Worm (Caenorhabditis elegans): ENCODE data around the gene nhr-6.

Gene nhr-6

ce11 chrIII:3532035-3532434, 41.3 kb upstream of the nhr-6 start (continued):
- TF ChIP-seq zfp-2 (tag; optimal IDR thresholded peaks at IDR 0.05) (no peak), Y75B8A.6 (GFP tag; IDR thresholded peaks at IDR 0.05) (no peak), unc-62 (GFP tag; optimal IDR thresholded peaks at IDR 0.05 in 1 of 2) (peak in 1 of 2 experiments; percentile 63), unc-62 (tag; optimal IDR thresholded peaks at IDR 0.05) (no peak), sdz-12 (GFP tag; optimal IDR thresholded peaks at IDR 0.05) (no peak), nhr-77 (tag; optimal IDR thresholded peaks at IDR 0.05) (no peak), nhr-11 (tag; optimal IDR thresholded peaks at IDR 0.05) (no peak), zag-1 (tag; optimal IDR thresholded peaks at IDR 0.05) (no peak), saeg-2 (GFP tag; IDR thresholded peaks at IDR 0.05) (no peak), aly-2 (tag; optimal IDR thresholded peaks at IDR 0.05) (no peak), mep-1 (tag; optimal IDR thresholded peaks at IDR 0.05) (peak; percentile 71), lsy-2 (tag; optimal IDR thresholded peaks at IDR 0.05) (peak; percentile 57 to 62), ceh-20 (GFP tag; IDR thresholded peaks at IDR 0.05) (no peak), lir-3 (tag; optimal IDR thresholded peaks at IDR 0.05) (no peak), daf-16 (GFP tag; optimal IDR thresholded peaks at IDR 0.05) (no peak), daf-16 (tag; optimal IDR thresholded peaks at IDR 0.05) (peak; percentile 17), ZK546.5 (tag; optimal IDR thresholded peaks at IDR 0.05) (no peak), nhr-25 (tag; optimal IDR thresholded peaks at IDR 0.05; ENCODE audit: borderline replicate concordance, insufficient read depth) (no peak), ctbp-1 (GFP tag; IDR thresholded peaks at IDR 0.05) (0 out of 2 replicates have a peak, but pooled peaks have one; percentile 44), dmd-9 (GFP tag; IDR thresholded peaks at IDR 0.05) (no peak), nhr-42 (GFP tag; IDR thresholded peaks at IDR 0.05) (no peak), ceh-44 (GFP tag; IDR thresholded peaks at IDR 0.05) (no peak), unc-39 (tag; optimal IDR thresholded peaks at IDR 0.05) (no peak), hlh-30 (tag; optimal IDR thresholded peaks at IDR 0.05; ENCODE audit: insufficient read depth) (peak; percentile 77), cey-2 (tag; optimal IDR thresholded peaks at IDR 0.05; ENCODE audit: borderline replicate concordance, insufficient read depth) (no peak), lin-38 (GFP tag; IDR thresholded peaks at IDR 0.05) (peak; percentile 32), Y48G9A.11 (GFP tag; IDR thresholded peaks at IDR 0.05) (no peak), lim-7 (GFP tag; IDR thresholded peaks at IDR 0.05) (no peak), dmd-6 (GFP tag; IDR thresholded peaks at IDR 0.05) (peak; percentile 38; the same call in 1 of the 2 replicates), mes-2 (tag; optimal IDR thresholded peaks at IDR 0.05; ENCODE audit: poor library complexity, severe bottlenecking) (peak; percentile 53), mdl-1 (tag; optimal IDR thresholded peaks at IDR 0.05) (no peak), gei-8 (GFP tag; optimal IDR thresholded peaks at IDR 0.05) (no peak), egl-27 (tag; optimal IDR thresholded peaks at IDR 0.05) (no peak), dmd-8 (GFP tag; IDR thresholded peaks at IDR 0.05) (no peak), F37D6.2 (tag; optimal IDR thresholded peaks at IDR 0.05) (peak; percentile 15), snpc-1.2 (GFP tag; IDR thresholded peaks at IDR 0.05) (no peak), F49E8.2 (tag; optimal IDR thresholded peaks at IDR 0.05; ENCODE audit: borderline replicate concordance) (no peak), ztf-7 (tag; optimal IDR thresholded peaks at IDR 0.05) (no peak), T20F7.1 (GFP tag; optimal IDR thresholded peaks at IDR 0.05) (no peak), lin-1 (GFP tag; IDR thresholded peaks at IDR 0.05) (no peak), hif-1 (tag; optimal IDR thresholded peaks at IDR 0.05) (no peak), daf-19 (GFP tag; conservative IDR thresholded peaks at IDR 0.05) (no peak), pqm-1 (tag; optimal IDR thresholded peaks at IDR 0.05) (no peak), madf-9 (GFP tag; conservative IDR thresholded peaks at IDR 0.05) (0 out of 2 replicates have a peak, but pooled peaks have one; percentile 12), F10B5.3 (tag; optimal IDR thresholded peaks at IDR 0.05) (no peak), fkh-10 (GFP tag; optimal IDR thresholded peaks at IDR 0.05) (no peak), zip-2 (tag; optimal IDR thresholded peaks at IDR 0.05) (no peak), ama-1 (optimal IDR thresholded peaks at IDR 0.05) (no peak), ceh-62 (tag; optimal IDR thresholded peaks at IDR 0.05) (no peak), Y5F2A.4 (GFP tag; optimal IDR thresholded peaks at IDR 0.05) (no peak), hmg-1.1 (GFP tag; IDR thresholded peaks at IDR 0.05) (peak; percentile 75), nhr-10 (tag; optimal IDR thresholded peaks at IDR 0.05) (no peak)

All from whole organism, L4 larva.